Worm (Caenorhabditis elegans) whole organism, L4/young adult: ENCODE measurements around the gene T16G1.5.

Experiments used
- W03F9.2 ChIP-seq: fragments of 150-350 bp; optimal IDR thresholded peaks from 2 replicates; lab custom pipeline; 2014; ENCODE audit warnings: missing biosample characterization, missing genetic modification characterization
- dao-5 ChIP-seq: sonication (generic microtip); optimal IDR thresholded peaks from 2 replicates; lab custom pipeline; 2016; ENCODE audit warnings: missing genotype, missing genetic modification characterization, moderate library complexity, missing compliant biosample characterization
- him-1 ChIP-seq: sonication (generic microtip); optimal IDR thresholded peaks from 2 replicates; lab custom pipeline; 2016; ENCODE audit warnings: missing genotype, missing genetic modification reagents, missing genetic modification characterization, missing compliant biosample characterization

DNA sequence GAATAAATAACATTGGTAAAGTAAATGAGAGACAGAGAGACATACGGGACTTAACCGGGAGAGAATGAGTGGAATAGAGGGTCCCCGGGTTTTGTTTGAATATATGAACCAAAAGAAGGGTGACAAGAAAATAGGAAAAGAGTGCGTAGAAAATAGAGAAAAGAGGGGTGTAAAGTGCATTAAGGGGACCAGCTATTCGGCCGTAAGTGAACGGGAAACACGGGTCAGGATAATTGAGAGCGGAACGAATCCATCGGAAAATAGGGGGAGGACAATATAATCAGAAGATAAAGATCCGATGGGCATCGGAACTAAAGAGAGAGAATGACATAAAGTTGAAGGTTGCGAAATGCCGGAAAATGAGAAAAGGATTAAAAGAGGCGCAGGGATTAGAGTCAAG is 42.0 kb downstream of the T16G1.5 start:
- TF ChIP-seq W03F9.2 (no peak), him-1 (tag; lab: Kevin White, UChicago) (no peak), dao-5 (tag; lab: Kevin White, UChicago) (no peak)
